Worm (Caenorhabditis elegans) whole organism, late embryonic: ENCODE data around the gene F53C11.9.

ENCODE experiments used
- F13H6.1 ChIP-seq: sonication (generic microtip); optimal IDR thresholded peaks from 2 replicates; lab custom pipeline; 2016; ENCODE audit warnings: missing genetic modification characterization, missing compliant biosample characterization
- T23F11.4 ChIP-seq: fragments of 200-800 bp; sonication (Bioruptor generic); optimal IDR thresholded peaks from 2 replicates; lab custom pipeline; 2018; ENCODE audit warnings: mild to moderate bottlenecking, missing genetic modification characterization, missing compliant biosample characterization
- ceh-31 ChIP-seq: sonication (generic microtip); optimal IDR thresholded peaks from 2 replicates; lab custom pipeline; 2016; ENCODE audit warnings: missing genetic modification characterization, missing compliant biosample characterization
- fkh-10 ChIP-seq: fragments of 150-350 bp; optimal IDR thresholded peaks from 2 replicates; lab custom pipeline; 2014; ENCODE audit warnings: missing biosample characterization, missing genetic modification reagents, missing genetic modification characterization
- pros-1 ChIP-seq: fragments of 150-350 bp; optimal IDR thresholded peaks from 2 replicates; lab custom pipeline; 2014; ENCODE audit warnings: missing biosample characterization, missing genetic modification reagents, missing genetic modification characterization
- sdc-2 ChIP-seq: sonication (generic microtip); optimal IDR thresholded peaks from 2 replicates; lab custom pipeline; 2016; ENCODE audit warnings: missing genotype, missing genetic modification characterization, missing compliant biosample characterization

ce11 chrV:13768388-13768787 is 9.4 kb upstream of the F53C11.9 start, which contains the start of gene F20G2.3:
- no peak for TF ChIP-seq sdc-2 (tag; lab: Kevin White, UChicago)
- TF ChIP-seq pros-1 (tag; lab: Kevin White, UChicago): no peak
- TF ChIP-seq ceh-31 (tag; lab: Kevin White, UChicago): no peak
- TF ChIP-seq F13H6.1 (tag; lab: Kevin White, UChicago): no peak
- no peak for TF ChIP-seq fkh-10 (GFP tag; lab: Kevin White, UChicago)
- no peak for TF ChIP-seq T23F11.4 (GFP tag; lab: Kevin White, UChicago)
